Fruit fly (Drosophila melanogaster) whole organism, embryonic: Measurements from ENCODE around the gene CG3277.

Experiments
- Blimp-1 ChIP-seq: fragments of 200-800 bp; sonication (Bioruptor generic); optimal IDR thresholded peaks from 3 replicates; lab custom pipeline; 2018; ENCODE audit warnings: missing biosample characterization, missing genetic modification characterization, mild to moderate bottlenecking, moderate library complexity, missing genetic modification reagents
- CG10267 ChIP-seq: fragments of 200-800 bp; sonication (Bioruptor generic); optimal IDR thresholded peaks from 2 replicates; lab custom pipeline; 2018; ENCODE audit warnings: missing biosample characterization, mild to moderate bottlenecking, missing genetic modification characterization, moderate library complexity
- CG10321 ChIP-seq: fragments of 200-800 bp; sonication (Bioruptor generic); IDR thresholded peaks from 2 replicates; pipeline ENCODE4 v1.3.6; 2022; ENCODE audit warnings: missing biosample characterization, missing genetic modification characterization
- CG12071 ChIP-seq: fragments of 200-800 bp; sonication (Bioruptor generic); optimal IDR thresholded peaks from 3 replicates; lab custom pipeline; 2018; ENCODE audit warnings: missing biosample characterization, mild to moderate bottlenecking, missing genetic modification characterization
- CG13296 ChIP-seq: fragments of 200-800 bp; sonication (Bioruptor generic); optimal IDR thresholded peaks from 3 replicates; lab custom pipeline; 2018; ENCODE audit warnings: missing biosample characterization, mild to moderate bottlenecking, missing genetic modification characterization
- CG14441 ChIP-seq: fragments of 200-800 bp; sonication (Bioruptor generic); IDR thresholded peaks from 2 replicates; pipeline ENCODE4 v1.3.6; 2022; ENCODE audit warnings: missing biosample characterization, missing genetic modification characterization
- CG15514 ChIP-seq: fragments of 200-800 bp; sonication (Bioruptor generic); optimal IDR thresholded peaks from 3 replicates; lab custom pipeline; 2017; ENCODE audit warnings: missing biosample characterization, missing genetic modification characterization, mild to moderate bottlenecking, moderate library complexity, missing genetic modification reagents
- CG16813 ChIP-seq: fragments of 200-800 bp; sonication (Bioruptor generic); IDR thresholded peaks from 3 replicates; pipeline ENCODE4 v1.3.6; 2022; ENCODE audit warnings: missing biosample characterization, missing genetic modification characterization; ENCODE audit not compliant: partially characterized antibody
- CG17361 ChIP-seq: fragments of 200-800 bp; sonication (Bioruptor generic); IDR thresholded peaks from 3 replicates; pipeline ENCODE4 v1.3.6; 2022; ENCODE audit warnings: missing biosample characterization, missing genetic modification characterization
- CG2116 ChIP-seq: fragments of 200-800 bp; sonication (Bioruptor generic); optimal IDR thresholded peaks from 3 replicates; lab custom pipeline; 2018; ENCODE audit warnings: missing biosample characterization, mild to moderate bottlenecking, missing genetic modification characterization
- CG2129 ChIP-seq: fragments of 200-800 bp; sonication (Bioruptor generic); IDR thresholded peaks from 2 replicates; pipeline ENCODE4 v1.3.6; 2022; ENCODE audit warnings: missing biosample characterization, missing genetic modification characterization; ENCODE audit not compliant: partially characterized antibody
- CG31441 ChIP-seq: fragments of 200-800 bp; sonication (Bioruptor generic); IDR thresholded peaks from 2 replicates; pipeline ENCODE4 v1.3.6; 2022; ENCODE audit warnings: missing biosample characterization, missing genetic modification characterization
- CG34376 ChIP-seq: fragments of 200-800 bp; sonication (Bioruptor generic); optimal IDR thresholded peaks from 2 replicates; lab custom pipeline; 2018; ENCODE audit warnings: missing biosample characterization, mild to moderate bottlenecking, missing genetic modification characterization
- CG3995 ChIP-seq: fragments of 200-800 bp; sonication (Bioruptor generic); optimal IDR thresholded peaks from 3 replicates; lab custom pipeline; 2016; ENCODE audit warnings: missing biosample characterization, missing genetic modification characterization
- CG4328 ChIP-seq: fragments of 200-800 bp; sonication (Bioruptor generic); optimal IDR thresholded peaks from 3 replicates; lab custom pipeline; 2017; ENCODE audit warnings: missing biosample characterization, missing genetic modification reagents, missing genetic modification characterization
- CG6765 ChIP-seq: fragments of 200-800 bp; sonication (Bioruptor generic); optimal IDR thresholded peaks from 3 replicates; lab custom pipeline; 2017; ENCODE audit warnings: missing biosample characterization, mild to moderate bottlenecking, missing genetic modification characterization
- CG7556 ChIP-seq: fragments of 200-800 bp; sonication (Bioruptor generic); optimal IDR thresholded peaks from 2 replicates; lab custom pipeline; 2017; ENCODE audit warnings: missing biosample characterization, mild to moderate bottlenecking, missing genetic modification characterization
- CG7745 ChIP-seq: fragments of 200-800 bp; sonication (Bioruptor generic); optimal IDR thresholded peaks from 2 replicates; lab custom pipeline; 2018; ENCODE audit warnings: missing biosample characterization, mild to moderate bottlenecking, missing genetic modification characterization, moderate library complexity
- CG7928 ChIP-seq: fragments of 200-800 bp; sonication (Bioruptor generic); optimal IDR thresholded peaks from 2 replicates; lab custom pipeline; 2017; ENCODE audit warnings: missing biosample characterization, mild to moderate bottlenecking, missing genetic modification characterization
- CG8281 ChIP-seq: fragments of 200-800 bp; sonication (Bioruptor generic); optimal IDR thresholded peaks from 2 replicates; lab custom pipeline; 2018; ENCODE audit warnings: missing biosample characterization, mild to moderate bottlenecking, missing genetic modification characterization, moderate library complexity
- Dll ChIP-seq: fragments of 200-800 bp; sonication (Bioruptor generic); IDR thresholded peaks from 4 replicates; pipeline ENCODE4 v1.3.6; 2022; ENCODE audit warnings: missing biosample characterization, missing genetic modification characterization; ENCODE audit not compliant: partially characterized antibody
- Dp ChIP-seq: fragments of 200-800 bp; sonication (Bioruptor generic); optimal IDR thresholded peaks from 2 replicates; lab custom pipeline; 2018; ENCODE audit warnings: missing biosample characterization, mild to moderate bottlenecking, missing genetic modification characterization, moderate library complexity
- GATAe ChIP-seq: fragments of 200-800 bp; sonication (Bioruptor generic); conservative IDR thresholded peaks from 2 replicates; pipeline ENCODE4 v1.3.6; 2022; ENCODE audit warnings: missing biosample characterization, missing genetic modification characterization
- HHEX ChIP-seq: fragments of 200-800 bp; sonication (Bioruptor generic); optimal IDR thresholded peaks from 3 replicates; lab custom pipeline; 2017; ENCODE audit warnings: missing biosample characterization, mild to moderate bottlenecking, missing genetic modification characterization, missing genetic modification reagents
- Lhr ChIP-seq: fragments of 200-800 bp; sonication (Bioruptor generic); optimal IDR thresholded peaks from 3 replicates; lab custom pipeline; 2017; ENCODE audit warnings: mild to moderate bottlenecking, missing biosample characterization, missing genetic modification reagents, missing genetic modification characterization
- Mad ChIP-seq: fragments of 200-800 bp; sonication (Bioruptor generic); optimal IDR thresholded peaks from 2 replicates; lab custom pipeline; 2016; ENCODE audit warnings: missing biosample characterization, missing genetic modification characterization
- NC2α ChIP-seq: fragments of 200-800 bp; sonication (Bioruptor generic); optimal IDR thresholded peaks from 2 replicates; lab custom pipeline; 2016; ENCODE audit warnings: missing biosample characterization, missing genetic modification characterization
- Nf-YC ChIP-seq: fragments of 200-800 bp; optimal IDR thresholded peaks from 3 replicates; lab custom pipeline; 2019; ENCODE audit warnings: missing biosample characterization, mild to moderate bottlenecking, missing genetic modification characterization, moderate library complexity
- PHDP ChIP-seq: fragments of 200-800 bp; sonication (Bioruptor generic); optimal IDR thresholded peaks from 3 replicates; lab custom pipeline; 2018; ENCODE audit warnings: missing biosample characterization, mild to moderate bottlenecking, missing genetic modification characterization, moderate library complexity
- Vsx1 ChIP-seq: fragments of 200-800 bp; sonication (Bioruptor generic); optimal IDR thresholded peaks from 2 replicates; lab custom pipeline; 2017; ENCODE audit warnings: missing biosample characterization, mild to moderate bottlenecking, missing genetic modification characterization, missing genetic modification reagents
- amos ChIP-seq: fragments of 200-800 bp; sonication (Bioruptor generic); IDR thresholded peaks from 2 replicates; pipeline ENCODE4 v1.3.6; 2022; ENCODE audit warnings: missing biosample characterization, missing genetic modification characterization; ENCODE audit not compliant: partially characterized antibody
- cwo ChIP-seq: fragments of 200-800 bp; sonication (Bioruptor generic); optimal IDR thresholded peaks from 3 replicates; lab custom pipeline; 2017; ENCODE audit warnings: missing biosample characterization, missing genetic modification characterization, mild to moderate bottlenecking, moderate library complexity, missing genetic modification reagents
- emc ChIP-seq: fragments of 200-800 bp; sonication (Bioruptor generic); optimal IDR thresholded peaks from 2 replicates; lab custom pipeline; 2016; ENCODE audit warnings: missing biosample characterization, missing genetic modification characterization
- ems ChIP-seq: fragments of 200-800 bp; sonication (Bioruptor generic); optimal IDR thresholded peaks from 3 replicates; lab custom pipeline; 2016; ENCODE audit warnings: missing biosample characterization, missing genetic modification characterization
- exex ChIP-seq: fragments of 200-800 bp; sonication (Bioruptor generic); optimal IDR thresholded peaks from 4 replicates; lab custom pipeline; 2018; ENCODE audit warnings: missing biosample characterization, mild to moderate bottlenecking, missing genetic modification characterization, moderate library complexity
- fd3F ChIP-seq: fragments of 200-800 bp; sonication (Bioruptor generic); optimal IDR thresholded peaks from 2 replicates; lab custom pipeline; 2018; ENCODE audit warnings: missing biosample characterization, mild to moderate bottlenecking, missing genetic modification characterization, moderate library complexity
- gcm2 ChIP-seq: fragments of 200-800 bp; sonication (Bioruptor generic); optimal IDR thresholded peaks from 2 replicates; lab custom pipeline; 2016; ENCODE audit warnings: missing biosample characterization, missing genetic modification characterization
- her ChIP-seq: fragments of 200-800 bp; sonication (Bioruptor generic); optimal IDR thresholded peaks from 2 replicates; lab custom pipeline; 2016; ENCODE audit warnings: missing biosample characterization, missing genetic modification characterization
- hkb ChIP-seq, 2 experiments: fragments of 200-800 bp in 1 of 2; fragments of >200 bp in 1 of 2; sonication (Bioruptor generic) in 1 of 2; IDR thresholded peaks in 1 of 2; optimal IDR thresholded peaks in 1 of 2; 2 replicates each; pipeline versions ENCODE4 v1.3.6 to Lab custom; 2017 to 2022; ENCODE audit warnings: missing biosample characterization in 1 of 2, missing genetic modification characterization in 1 of 2
- kah ChIP-seq: fragments of 200-800 bp; sonication (Bioruptor generic); optimal IDR thresholded peaks from 2 replicates; lab custom pipeline; 2018; ENCODE audit warnings: missing biosample characterization, mild to moderate bottlenecking, missing genetic modification characterization
- mam ChIP-seq: fragments of 200-800 bp; sonication (Bioruptor generic); optimal IDR thresholded peaks from 3 replicates; lab custom pipeline; 2016; ENCODE audit warnings: missing biosample characterization, missing genetic modification characterization
- mirr ChIP-seq: fragments of 200-800 bp; sonication (Bioruptor generic); optimal IDR thresholded peaks from 3 replicates; lab custom pipeline; 2018; ENCODE audit warnings: missing biosample characterization, mild to moderate bottlenecking, missing genetic modification characterization
- pum ChIP-seq: fragments of 200-800 bp; sonication (Bioruptor generic); optimal IDR thresholded peaks from 2 replicates; lab custom pipeline; 2016; ENCODE audit warnings: missing biosample characterization, missing genetic modification characterization
- vvl ChIP-seq: fragments of 200-800 bp; sonication (Bioruptor generic); IDR thresholded peaks from 2 replicates; pipeline ENCODE4 v1.3.6; 2022; ENCODE audit warnings: missing biosample characterization, missing genetic modification characterization
- wor ChIP-seq: fragments of 200-800 bp; sonication (Bioruptor generic); IDR thresholded peaks from 2 replicates; pipeline ENCODE4 v1.3.6; 2022; ENCODE audit warnings: missing biosample characterization, missing genetic modification characterization

The CG3277 gene

DNA sequence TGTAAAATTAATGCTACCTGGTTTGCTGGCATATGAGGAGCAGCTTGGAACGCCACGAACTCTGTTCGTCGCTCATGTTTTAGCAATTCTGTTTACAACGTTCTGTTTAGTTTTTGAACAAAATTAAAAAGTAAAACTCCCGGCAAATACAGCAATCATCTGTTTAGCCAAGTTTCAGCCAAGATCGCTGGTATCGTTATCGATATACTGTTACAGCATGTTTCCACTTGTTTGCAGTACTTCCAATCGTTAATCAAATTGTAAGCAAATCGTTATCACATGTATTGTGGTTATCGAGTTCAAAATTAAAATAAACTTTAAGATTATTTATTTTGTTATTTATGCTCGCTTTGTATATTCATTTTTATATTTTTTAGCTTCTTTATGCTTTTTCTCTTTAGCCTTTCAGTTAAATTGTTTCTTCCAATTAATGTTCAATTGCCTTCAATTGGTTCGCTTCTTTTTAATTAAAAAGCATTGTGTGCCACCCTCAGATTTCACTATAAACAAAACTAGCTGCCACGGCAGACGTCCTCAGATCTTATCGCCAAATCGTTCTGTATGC, 15.9 kb downstream of the CG3277 start, which contains the start of the genes Fign and CG8837 (continued):
- no peak for TF ChIP-seq Nf-YC (tag; lab: Kevin White, UChicago)
- TF ChIP-seq Lhr (GFP tag; lab: Kevin White, UChicago): peak; percentile 42
- peak; percentile 67 for TF ChIP-seq CG3995
- TF ChIP-seq CG14441 (GFP tag; lab: Robert Waterston, UW): no peak
- TF ChIP-seq CG7556 (GFP tag; lab: Kevin White, UChicago): no peak
- no peak for TF ChIP-seq her (GFP tag; lab: Kevin White, UChicago)
- no peak for TF ChIP-seq GATAe (GFP tag; lab: Robert Waterston, UW)
- TF ChIP-seq CG17361: no peak
- peak; percentile 28 for TF ChIP-seq CG15514 (GFP tag; lab: Kevin White, UChicago)
- no peak for TF ChIP-seq Mad (GFP tag; lab: Kevin White, UChicago)
- peak; percentile 94 for TF ChIP-seq Dp (GFP tag; lab: Kevin White, UChicago)
- peak; percentile 88 for TF ChIP-seq CG16813 (GFP tag; lab: Robert Waterston, UW)
- no peak for TF ChIP-seq CG10321 (GFP tag; lab: Robert Waterston, UW)
- TF ChIP-seq PHDP (tag; lab: Kevin White, UChicago): no peak
- TF ChIP-seq Dll: peak; percentile 83
- no peak for TF ChIP-seq CG7745 (tag; lab: Kevin White, UChicago)
- no peak for TF ChIP-seq fd3F (GFP tag; lab: Kevin White, UChicago)
- TF ChIP-seq vvl (GFP tag; lab: Robert Waterston, UW): no peak
- TF ChIP-seq amos (GFP tag; lab: Robert Waterston, UW): peak; percentile 75
- no peak for TF ChIP-seq CG2129 (GFP tag; lab: Robert Waterston, UW)
- no peak for TF ChIP-seq mam
- no peak for TF ChIP-seq kah (GFP tag; lab: Kevin White, UChicago)
- peak; percentile 73 for TF ChIP-seq CG2116 (GFP tag; lab: Kevin White, UChicago)
- TF ChIP-seq NC2α: no peak
- TF ChIP-seq gcm2 (GFP tag; lab: Kevin White, UChicago): no peak
- TF ChIP-seq emc (GFP tag; lab: Kevin White, UChicago): no peak
- TF ChIP-seq pum (GFP tag; lab: Kevin White, UChicago): no peak

DNA sequence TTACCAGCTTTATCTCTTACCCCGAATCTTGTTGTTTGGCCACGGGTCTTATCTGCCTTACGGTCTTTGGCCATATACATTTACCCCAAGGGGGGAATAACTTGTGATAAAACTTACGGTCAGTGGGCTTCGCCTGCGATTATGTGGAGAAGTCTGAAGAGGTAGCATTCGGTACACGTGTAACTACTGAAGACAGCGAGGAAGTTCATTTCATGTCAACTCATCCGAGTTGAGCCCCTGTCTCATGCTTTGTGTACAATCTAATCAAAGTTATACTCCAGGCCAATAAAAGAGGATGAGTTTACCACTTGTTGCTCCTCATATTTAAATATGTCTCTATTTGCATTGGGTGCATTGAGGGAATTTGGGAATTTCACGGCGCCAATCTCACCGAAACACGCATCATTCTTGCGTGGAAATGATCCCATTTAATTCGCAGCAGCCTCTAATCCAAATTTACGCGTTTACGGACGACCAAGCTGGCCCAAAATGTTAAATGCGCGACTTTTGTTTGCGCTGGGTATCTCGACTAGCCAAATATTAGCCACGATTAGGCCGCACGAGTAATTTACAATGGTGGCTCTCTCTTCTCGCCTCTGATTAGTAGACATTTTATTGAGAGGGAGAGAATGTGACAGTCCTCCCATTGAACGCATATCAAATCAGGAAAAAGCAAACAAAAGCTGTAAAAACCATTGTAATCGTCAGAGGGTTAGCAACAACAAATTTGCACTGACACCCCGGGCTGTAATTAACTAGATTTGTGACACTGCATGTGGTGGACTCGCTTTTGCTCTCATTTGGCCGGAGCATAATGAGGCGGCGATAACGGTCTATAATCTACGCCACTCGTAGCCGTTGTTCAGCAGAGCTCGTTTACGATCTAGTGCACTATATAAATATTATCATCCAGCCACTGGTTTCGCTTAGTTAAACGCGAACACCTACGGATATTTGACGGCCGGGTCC, 19.7 kb downstream of the CG3277 start, which contains the start of gene CG33281:
Gene CG33281 (plus strand): TSS at position 919 of the 969 bp plus-strand sequence.
- peak; percentile 35 for TF ChIP-seq Blimp-1
- TF ChIP-seq GATAe (GFP tag; lab: Robert Waterston, UW): peak; percentile 73
- TF ChIP-seq ems: no peak
- no peak for TF ChIP-seq hkb (optimal IDR thresholded peaks at IDR 0.05; lab: Kevin White, UChicago)
- TF ChIP-seq hkb (GFP tag; IDR thresholded peaks at IDR 0.05; lab: Robert Waterston, UW): no peak
- peak; percentile 72 for TF ChIP-seq kah (GFP tag; lab: Kevin White, UChicago)
- TF ChIP-seq HHEX (GFP tag; lab: Kevin White, UChicago): peak; percentile 75
- peak; percentile 29 for TF ChIP-seq CG8281
- peak; percentile 84 for TF ChIP-seq cwo
- peak; percentile 23; the same call in 1 of the 2 replicates for TF ChIP-seq CG31441 (GFP tag; lab: Robert Waterston, UW)
- TF ChIP-seq exex (tag; lab: Kevin White, UChicago): peak; percentile 35
- peak; percentile 51 for TF ChIP-seq CG6765 (GFP tag; lab: Kevin White, UChicago)
- no peak for TF ChIP-seq wor
- no peak for TF ChIP-seq Vsx1 (GFP tag; lab: Kevin White, UChicago)
- no peak for TF ChIP-seq CG10267 (tag; lab: Kevin White, UChicago)
- TF ChIP-seq CG12071 (GFP tag; lab: Kevin White, UChicago): peak; percentile 73
- TF ChIP-seq CG7928: peak; percentile 2
- TF ChIP-seq mirr (GFP tag; lab: Kevin White, UChicago): peak; percentile 67
- TF ChIP-seq CG4328 (GFP tag; lab: Kevin White, UChicago): peak; percentile 63
- TF ChIP-seq CG13296 (GFP tag; lab: Kevin White, UChicago): peak; percentile 83
- TF ChIP-seq CG34376 (GFP tag; lab: Kevin White, UChicago): peak; percentile 43
- TF ChIP-seq CG2129 (GFP tag; lab: Robert Waterston, UW): no peak
